Worm (Caenorhabditis elegans): ENCODE data around the gene arrd-18.

Gene arrd-18

ce11 chrV:3312067-3312666, at the start of gene arrd-18:
Gene arrd-18 (minus strand): TSS chrV:3312117.
- TF ChIP-seq cog-1 (tag; optimal IDR thresholded peaks at IDR 0.05) (no peak), ref-1 (GFP tag; conservative IDR thresholded peaks at IDR 0.05) (no peak), ztf-29 (GFP tag; IDR thresholded peaks at IDR 0.05) (no peak), flt-1 (GFP tag; IDR thresholded peaks at IDR 0.05) (no peak), med-1 (GFP tag; optimal IDR thresholded peaks at IDR 0.05; ENCODE audit: insufficient read depth) (no peak), klf-2 (GFP tag; conservative IDR thresholded peaks at IDR 0.05) (no peak), ztf-23 (GFP tag; IDR thresholded peaks at IDR 0.05) (no peak), T22C8.4 (GFP tag; IDR thresholded peaks at IDR 0.05) (no peak), tab-1 (GFP tag; IDR thresholded peaks at IDR 0.05) (no peak)

- TF ChIP-seq flt-1 (GFP tag; IDR thresholded peaks at IDR 0.05) (no peak), cog-1 (tag; optimal IDR thresholded peaks at IDR 0.05) (no peak), ztf-23 (GFP tag; IDR thresholded peaks at IDR 0.05) (no peak), T22C8.4 (GFP tag; IDR thresholded peaks at IDR 0.05) (no peak), ref-1 (GFP tag; conservative IDR thresholded peaks at IDR 0.05) (no peak), klf-2 (GFP tag; conservative IDR thresholded peaks at IDR 0.05) (no peak), med-1 (GFP tag; optimal IDR thresholded peaks at IDR 0.05; ENCODE audit: insufficient read depth) (no peak), tab-1 (GFP tag; IDR thresholded peaks at IDR 0.05) (no peak), ztf-29 (GFP tag; IDR thresholded peaks at IDR 0.05) (no peak)
Observed at ce11 chrV:3361633-3362032, 49.7 kb upstream of the arrd-18 start.

- TF ChIP-seq klf-2 (GFP tag; conservative IDR thresholded peaks at IDR 0.05) (no peak), flt-1 (GFP tag; IDR thresholded peaks at IDR 0.05) (no peak), cog-1 (tag; optimal IDR thresholded peaks at IDR 0.05) (no peak), ztf-23 (GFP tag; IDR thresholded peaks at IDR 0.05) (no peak), T22C8.4 (GFP tag; IDR thresholded peaks at IDR 0.05) (no peak), ref-1 (GFP tag; conservative IDR thresholded peaks at IDR 0.05) (no peak), ztf-29 (GFP tag; IDR thresholded peaks at IDR 0.05) (no peak), tab-1 (GFP tag; IDR thresholded peaks at IDR 0.05) (no peak), med-1 (GFP tag; optimal IDR thresholded peaks at IDR 0.05; ENCODE audit: insufficient read depth) (no peak)
Observed at ce11 chrV:3358267-3358666, 46.4 kb upstream of the arrd-18 start, which contains the start of gene C04E12.5. Gene C04E12.5 (plus strand): TSS chrV:3358567.

ce11 chrV:3357106-3357505, 45.2 kb upstream of the arrd-18 start, which contains the start of gene scrm-3:
Gene scrm-3 (minus strand): TSS chrV:3357206.
- no peak for TF ChIP-seq cog-1 (tag; optimal IDR thresholded peaks at IDR 0.05)
- TF ChIP-seq ref-1 (GFP tag; conservative IDR thresholded peaks at IDR 0.05): no peak
- no peak for TF ChIP-seq ztf-29 (GFP tag; IDR thresholded peaks at IDR 0.05)
- TF ChIP-seq klf-2 (GFP tag; conservative IDR thresholded peaks at IDR 0.05): no peak
- TF ChIP-seq flt-1 (GFP tag; IDR thresholded peaks at IDR 0.05): no peak
- no peak for TF ChIP-seq T22C8.4 (GFP tag; IDR thresholded peaks at IDR 0.05)
- TF ChIP-seq med-1 (GFP tag; optimal IDR thresholded peaks at IDR 0.05; ENCODE audit: insufficient read depth): no peak

- TF ChIP-seq med-1 (GFP tag; optimal IDR thresholded peaks at IDR 0.05; ENCODE audit: insufficient read depth) (no peak), klf-2 (GFP tag; conservative IDR thresholded peaks at IDR 0.05) (no peak), ztf-29 (GFP tag; IDR thresholded peaks at IDR 0.05) (no peak), flt-1 (GFP tag; IDR thresholded peaks at IDR 0.05) (no peak), ref-1 (GFP tag; conservative IDR thresholded peaks at IDR 0.05) (no peak), cog-1 (tag; optimal IDR thresholded peaks at IDR 0.05) (no peak), T22C8.4 (GFP tag; IDR thresholded peaks at IDR 0.05) (no peak), tab-1 (GFP tag; IDR thresholded peaks at IDR 0.05) (no peak), ztf-23 (GFP tag; IDR thresholded peaks at IDR 0.05) (no peak)
Observed at ce11 chrV:3355544-3355943, 43.6 kb upstream of the arrd-18 start.

- TF ChIP-seq ztf-29 (GFP tag; IDR thresholded peaks at IDR 0.05): no peak
Observed at ce11 chrV:3352925-3353324, 41.0 kb upstream of the arrd-18 start, which contains the start of gene C17B7.12. Gene C17B7.12 (plus strand): TSS chrV:3353225.

ce11 chrV:3351266-3351665, 39.3 kb upstream of the arrd-18 start, which contains the start of gene str-63:
Gene str-63 (plus strand): TSS chrV:3351566.
- no peak for TF ChIP-seq cog-1 (tag; optimal IDR thresholded peaks at IDR 0.05)
- TF ChIP-seq ztf-23 (GFP tag; IDR thresholded peaks at IDR 0.05): no peak
- TF ChIP-seq med-1 (GFP tag; optimal IDR thresholded peaks at IDR 0.05; ENCODE audit: insufficient read depth): no peak
- no peak for TF ChIP-seq ztf-29 (GFP tag; IDR thresholded peaks at IDR 0.05)
- no peak for TF ChIP-seq klf-2 (GFP tag; conservative IDR thresholded peaks at IDR 0.05)
- no peak for TF ChIP-seq T22C8.4 (GFP tag; IDR thresholded peaks at IDR 0.05)
- no peak for TF ChIP-seq ref-1 (GFP tag; conservative IDR thresholded peaks at IDR 0.05)
- no peak for TF ChIP-seq flt-1 (GFP tag; IDR thresholded peaks at IDR 0.05)
- TF ChIP-seq tab-1 (GFP tag; IDR thresholded peaks at IDR 0.05): no peak

ce11 chrV:3349877-3350276, 38.0 kb upstream of the arrd-18 start, which contains the start of gene C17B7.15:
Gene C17B7.15 (plus strand): TSS chrV:3350177.
- TF ChIP-seq T22C8.4 (GFP tag; IDR thresholded peaks at IDR 0.05) (no peak), tab-1 (GFP tag; IDR thresholded peaks at IDR 0.05) (no peak), ref-1 (GFP tag; conservative IDR thresholded peaks at IDR 0.05) (no peak), ztf-29 (GFP tag; IDR thresholded peaks at IDR 0.05) (no peak), flt-1 (GFP tag; IDR thresholded peaks at IDR 0.05) (no peak), ztf-23 (GFP tag; IDR thresholded peaks at IDR 0.05) (no peak), cog-1 (tag; optimal IDR thresholded peaks at IDR 0.05) (no peak), klf-2 (GFP tag; conservative IDR thresholded peaks at IDR 0.05) (no peak), med-1 (GFP tag; optimal IDR thresholded peaks at IDR 0.05; ENCODE audit: insufficient read depth) (no peak)

- TF ChIP-seq ztf-29 (GFP tag; IDR thresholded peaks at IDR 0.05) (no peak), med-1 (GFP tag; optimal IDR thresholded peaks at IDR 0.05; ENCODE audit: insufficient read depth) (no peak), ref-1 (GFP tag; conservative IDR thresholded peaks at IDR 0.05) (no peak), tab-1 (GFP tag; IDR thresholded peaks at IDR 0.05) (no peak), klf-2 (GFP tag; conservative IDR thresholded peaks at IDR 0.05) (no peak), flt-1 (GFP tag; IDR thresholded peaks at IDR 0.05) (no peak), T22C8.4 (GFP tag; IDR thresholded peaks at IDR 0.05) (no peak), cog-1 (tag; optimal IDR thresholded peaks at IDR 0.05) (no peak)
Observed at ce11 chrV:3347486-3347885, 35.6 kb upstream of the arrd-18 start.

Data from whole organism, midembryonic.